Fruit fly (Drosophila melanogaster) whole organism, embryonic: Measurements from ENCODE around the gene CG15894.

Source experiments
- Aef1 ChIP-seq: fragments of 200-800 bp; sonication (Bioruptor generic); IDR thresholded peaks from 3 replicates; pipeline ENCODE4 v1.3.6; 2022; ENCODE audit warnings: missing biosample characterization, missing genetic modification characterization
- Antp ChIP-seq: fragments of 200-800 bp; sonication (Bioruptor generic); optimal IDR thresholded peaks from 3 replicates; lab custom pipeline; 2016; ENCODE audit warnings: missing biosample characterization, missing genetic modification characterization
- Asciz ChIP-seq: fragments of 200-800 bp; sonication (Bioruptor generic); optimal IDR thresholded peaks from 2 replicates; lab custom pipeline; 2017; ENCODE audit warnings: missing biosample characterization, mild to moderate bottlenecking, missing genetic modification characterization, missing genetic modification reagents
- CG10274 ChIP-seq: fragments of 200-800 bp; sonication (Bioruptor generic); optimal IDR thresholded peaks from 3 replicates; lab custom pipeline; 2017; ENCODE audit warnings: missing biosample characterization, mild to moderate bottlenecking, missing genetic modification characterization
- CG10654 ChIP-seq: fragments of 200-800 bp; sonication (Bioruptor generic); optimal IDR thresholded peaks from 2 replicates; lab custom pipeline; 2016; ENCODE audit warnings: missing biosample characterization, missing genetic modification characterization
- CG11093 ChIP-seq: fragments of 200-800 bp; sonication (Bioruptor generic); IDR thresholded peaks from 3 replicates; pipeline ENCODE4 v1.3.6; 2022; ENCODE audit warnings: missing biosample characterization, missing genetic modification characterization
- CG14050 ChIP-seq: fragments of 200-800 bp; sonication (Bioruptor generic); IDR thresholded peaks from 3 replicates; pipeline ENCODE4 v1.3.6; 2022; ENCODE audit warnings: missing biosample characterization, missing genetic modification characterization
- CG1602 ChIP-seq: fragments of 200-800 bp; sonication (Bioruptor generic); optimal IDR thresholded peaks from 3 replicates; lab custom pipeline; 2016; ENCODE audit warnings: missing biosample characterization, missing genetic modification characterization
- CG17328 ChIP-seq: fragments of 200-800 bp; sonication (Bioruptor generic); IDR thresholded peaks from 2 replicates; pipeline ENCODE4 v1.3.6; 2022; ENCODE audit warnings: missing biosample characterization, missing genetic modification characterization
- CG17359 ChIP-seq: fragments of 200-800 bp; sonication (Bioruptor generic); optimal IDR thresholded peaks from 3 replicates; lab custom pipeline; 2018; ENCODE audit warnings: missing biosample characterization, mild to moderate bottlenecking, missing genetic modification characterization, moderate library complexity
- CG18599 ChIP-seq: fragments of 200-800 bp; sonication (Bioruptor generic); optimal IDR thresholded peaks from 3 replicates; lab custom pipeline; 2017; ENCODE audit warnings: missing biosample characterization, missing genetic modification characterization, mild to moderate bottlenecking, moderate library complexity, missing genetic modification reagents
- CG2120 ChIP-seq: fragments of 200-800 bp; sonication (Bioruptor generic); optimal IDR thresholded peaks from 3 replicates; lab custom pipeline; 2016; ENCODE audit warnings: missing biosample characterization, missing genetic modification characterization
- CG34224 ChIP-seq: fragments of 200-800 bp; sonication (Bioruptor generic); IDR thresholded peaks from 3 replicates; pipeline ENCODE4 v1.3.6; 2022; ENCODE audit warnings: missing biosample characterization, missing genetic modification characterization; ENCODE audit not compliant: partially characterized antibody
- CG3726 ChIP-seq: fragments of 200-800 bp; sonication (Bioruptor generic); IDR thresholded peaks from 3 replicates; pipeline ENCODE4, ENCODE4 v1.3.6; 2022; ENCODE audit warnings: missing biosample characterization, missing genetic modification characterization
- CG4730 ChIP-seq: fragments of 200-800 bp; sonication (Bioruptor generic); IDR thresholded peaks from 2 replicates; pipeline ENCODE4 v1.3.6; 2022; ENCODE audit warnings: missing biosample characterization, missing genetic modification characterization
- CG4820 ChIP-seq: fragments of 200-800 bp; sonication (Bioruptor generic); optimal IDR thresholded peaks from 3 replicates; lab custom pipeline; 2016; ENCODE audit warnings: missing biosample characterization, missing genetic modification characterization
- CG7357 ChIP-seq: fragments of 200-800 bp; sonication (Bioruptor generic); IDR thresholded peaks from 3 replicates; pipeline ENCODE4 v1.3.6; 2022; ENCODE audit warnings: missing biosample characterization, missing genetic modification characterization
- CG7556 ChIP-seq: fragments of 200-800 bp; sonication (Bioruptor generic); optimal IDR thresholded peaks from 2 replicates; lab custom pipeline; 2017; ENCODE audit warnings: missing biosample characterization, mild to moderate bottlenecking, missing genetic modification characterization
- CG7786 ChIP-seq: fragments of 200-800 bp; sonication (Bioruptor generic); optimal IDR thresholded peaks from 2 replicates; lab custom pipeline; 2016; ENCODE audit warnings: missing biosample characterization, missing genetic modification characterization
- CG8359 ChIP-seq: fragments of 200-800 bp; sonication (Bioruptor generic); optimal IDR thresholded peaks from 2 replicates; lab custom pipeline; 2017; ENCODE audit warnings: missing biosample characterization, mild to moderate bottlenecking, missing genetic modification characterization, borderline replicate concordance
- CG8924 ChIP-seq: fragments of 200-800 bp; optimal IDR thresholded peaks from 3 replicates; lab custom pipeline; 2019; ENCODE audit warnings: missing biosample characterization, mild to moderate bottlenecking, missing genetic modification characterization, moderate library complexity
- D ChIP-seq, 2 experiments: fragments of 200-800 bp in 1 of 2; fragments of >200 bp in 1 of 2; sonication (Bioruptor generic) in 1 of 2; optimal IDR thresholded peaks; 2 replicates in 1 of 2; 3 replicates in 1 of 2; lab custom pipeline; 2017; ENCODE audit warnings: mild to moderate bottlenecking in 1 of 2, missing biosample characterization in 1 of 2, missing genetic modification characterization in 1 of 2, missing genetic modification reagents in 1 of 2
- Dad ChIP-seq: fragments of 200-800 bp; sonication (Bioruptor generic); optimal IDR thresholded peaks from 3 replicates; lab custom pipeline; 2016; ENCODE audit warnings: missing biosample characterization, missing genetic modification characterization
- Ets97D ChIP-seq: fragments of 200-800 bp; sonication (Bioruptor generic); optimal IDR thresholded peaks from 3 replicates; lab custom pipeline; 2016; ENCODE audit warnings: missing biosample characterization, missing genetic modification characterization
- Fer1 ChIP-seq: fragments of 200-800 bp; sonication (Bioruptor generic); optimal IDR thresholded peaks from 2 replicates; lab custom pipeline; 2017; ENCODE audit warnings: missing biosample characterization, mild to moderate bottlenecking, missing genetic modification characterization
- Hey ChIP-seq: fragments of 200-800 bp; sonication (Bioruptor generic); optimal IDR thresholded peaks from 3 replicates; lab custom pipeline; 2018; ENCODE audit warnings: missing biosample characterization, mild to moderate bottlenecking, missing genetic modification characterization
- Jarid2 ChIP-seq: fragments of 200-800 bp; sonication (Bioruptor generic); optimal IDR thresholded peaks from 3 replicates; lab custom pipeline; 2017; ENCODE audit warnings: mild to moderate bottlenecking, missing biosample characterization, missing genetic modification reagents, missing genetic modification characterization
- Lpt ChIP-seq: fragments of >200 bp; optimal IDR thresholded peaks from 2 replicates; lab custom pipeline; 2018; ENCODE audit warnings: missing biosample characterization, missing genetic modification characterization
- MTF-1 ChIP-seq: fragments of 200-800 bp; sonication (Bioruptor generic); optimal IDR thresholded peaks from 2 replicates; lab custom pipeline; 2018; ENCODE audit warnings: missing biosample characterization, mild to moderate bottlenecking, missing genetic modification characterization, borderline replicate concordance
- Mrtf ChIP-seq: fragments of 200-800 bp; sonication (Bioruptor generic); IDR thresholded peaks from 3 replicates; pipeline ENCODE4 v1.3.6; 2022; ENCODE audit warnings: missing biosample characterization, missing genetic modification characterization
- Myb ChIP-seq: fragments of 200-800 bp; sonication (Bioruptor generic); optimal IDR thresholded peaks from 2 replicates; lab custom pipeline; 2016; ENCODE audit warnings: missing biosample characterization, missing genetic modification characterization
- NC2β ChIP-seq: fragments of 200-800 bp; sonication (Bioruptor generic); optimal IDR thresholded peaks from 2 replicates; lab custom pipeline; 2016; ENCODE audit warnings: missing biosample characterization, missing genetic modification characterization
- Sox100B ChIP-seq: fragments of 200-800 bp; sonication (Bioruptor generic); optimal IDR thresholded peaks from 3 replicates; lab custom pipeline; 2018; ENCODE audit warnings: missing biosample characterization, mild to moderate bottlenecking, missing genetic modification characterization
- Taf1 ChIP-seq: fragments of 200-800 bp; sonication (Bioruptor generic); IDR thresholded peaks from 2 replicates; pipeline ENCODE4 v1.3.6; 2022; ENCODE audit warnings: missing biosample characterization, missing genetic modification characterization
- cas ChIP-seq: fragments of 200-800 bp; sonication (Bioruptor generic); IDR thresholded peaks from 2 replicates; pipeline ENCODE4 v1.3.6; 2022; ENCODE audit warnings: missing biosample characterization, missing genetic modification characterization
- corto ChIP-seq: fragments of 200-800 bp; sonication (Bioruptor generic); optimal IDR thresholded peaks from 2 replicates; lab custom pipeline; 2016; ENCODE audit warnings: missing biosample characterization, mild to moderate bottlenecking, missing genetic modification characterization, moderate library complexity
- crp ChIP-seq, 2 experiments: fragments of 200-800 bp; sonication (Bioruptor generic); optimal IDR thresholded peaks; 2 replicates in 1 of 2; 3 replicates in 1 of 2; lab custom pipeline; 2017; ENCODE audit warnings: missing biosample characterization in 2 of 2, missing genetic modification characterization in 2 of 2, mild to moderate bottlenecking in 1 of 2, moderate library complexity in 1 of 2
- da ChIP-seq: fragments of 200-800 bp; sonication (Bioruptor generic); optimal IDR thresholded peaks from 2 replicates; lab custom pipeline; 2016; ENCODE audit warnings: missing biosample characterization, missing genetic modification characterization
- gcm ChIP-seq: fragments of 200-800 bp; sonication (Bioruptor generic); optimal IDR thresholded peaks from 2 replicates; lab custom pipeline; 2019; ENCODE audit warnings: missing biosample characterization, mild to moderate bottlenecking, missing genetic modification characterization, moderate library complexity
- hth ChIP-seq: fragments of >200 bp; optimal IDR thresholded peaks from 2 replicates; lab custom pipeline; 2017; ENCODE audit warnings: inconsistent platforms
- jigr1 ChIP-seq: fragments of 200-800 bp; sonication (Bioruptor generic); IDR thresholded peaks from 3 replicates; pipeline ENCODE4 v1.3.6; 2022; ENCODE audit warnings: missing biosample characterization, missing genetic modification characterization
- kah ChIP-seq: fragments of 200-800 bp; sonication (Bioruptor generic); optimal IDR thresholded peaks from 2 replicates; lab custom pipeline; 2018; ENCODE audit warnings: missing biosample characterization, mild to moderate bottlenecking, missing genetic modification characterization
- lbe ChIP-seq: fragments of 200-800 bp; sonication (Bioruptor generic); optimal IDR thresholded peaks from 2 replicates; lab custom pipeline; 2016; ENCODE audit warnings: missing biosample characterization, mild to moderate bottlenecking, missing genetic modification characterization
- lola ChIP-seq, 3 experiments: fragments of >200 bp in 2 of 3; fragments of 200-800 bp in 1 of 3; sonication (Bioruptor generic) in 1 of 3; optimal IDR thresholded peaks; 2 replicates each; lab custom pipeline; 2017 to 2019; ENCODE audit warnings: missing biosample characterization in 3 of 3, missing genetic modification characterization in 3 of 3, mild to moderate bottlenecking in 1 of 3, moderate library complexity in 1 of 3
- mam ChIP-seq: fragments of 200-800 bp; sonication (Bioruptor generic); optimal IDR thresholded peaks from 3 replicates; lab custom pipeline; 2016; ENCODE audit warnings: missing biosample characterization, missing genetic modification characterization
- nom ChIP-seq: fragments of 200-800 bp; sonication (Bioruptor generic); optimal IDR thresholded peaks from 2 replicates; lab custom pipeline; 2017; ENCODE audit warnings: missing biosample characterization, missing genetic modification characterization, mild to moderate bottlenecking, moderate library complexity, missing genetic modification reagents
- pb ChIP-seq: fragments of 200-800 bp; sonication (Bioruptor generic); optimal IDR thresholded peaks from 3 replicates; lab custom pipeline; 2016; ENCODE audit warnings: missing biosample characterization, missing genetic modification characterization
- pho ChIP-seq: fragments of 200-800 bp; sonication (Bioruptor generic); optimal IDR thresholded peaks from 2 replicates; lab custom pipeline; 2016; ENCODE audit warnings: missing biosample characterization, missing genetic modification characterization
- ro ChIP-seq: fragments of 200-800 bp; sonication (Bioruptor generic); IDR thresholded peaks from 2 replicates; pipeline ENCODE4 v1.3.6; 2022; ENCODE audit warnings: missing biosample characterization, missing genetic modification characterization
- stc ChIP-seq: fragments of 200-800 bp; sonication (Bioruptor generic); IDR thresholded peaks from 2 replicates; pipeline ENCODE4 v1.3.6; 2022; ENCODE audit warnings: missing biosample characterization, missing genetic modification characterization

CG15894 gene

dm6 chrX:6263614-6264130, 45.3 kb upstream of the CG15894 start (continued):
- TF ChIP-seq CG4820 (GFP tag; lab: Kevin White, UChicago) = peak; percentile 60
- TF ChIP-seq MTF-1 (GFP tag; lab: Kevin White, UChicago) = no peak
- peak; percentile 68 for TF ChIP-seq Jarid2
- peak; percentile 45 for TF ChIP-seq Antp (GFP tag; lab: Kevin White, UChicago)
- no peak for TF ChIP-seq D (optimal IDR thresholded peaks at IDR 0.05; lab: Kevin White, UChicago)
- peak; percentile 74 for TF ChIP-seq D (GFP tag; optimal IDR thresholded peaks at IDR 0.05; lab: Kevin White, UChicago)
- no peak for TF ChIP-seq CG17328 (GFP tag; lab: Robert Waterston, UW)
- TF ChIP-seq mam (GFP tag; lab: Kevin White, UChicago) = peak; percentile 60
- peak; percentile 49; the same call in 1 of the 2 replicates for TF ChIP-seq CG4730 (GFP tag; lab: Robert Waterston, UW)
- peak; percentile 64 for TF ChIP-seq stc
- TF ChIP-seq corto (GFP tag; lab: Kevin White, UChicago) = no peak
- TF ChIP-seq CG10654 (GFP tag; lab: Kevin White, UChicago) = peak; percentile 37
- peak; percentile 46; the same call in 1 of the 3 replicates for TF ChIP-seq Mrtf (GFP tag; lab: Robert Waterston, UW)
- TF ChIP-seq Asciz = peak; percentile 78
- TF ChIP-seq CG10274 (GFP tag; lab: Kevin White, UChicago) = peak; percentile 72
- TF ChIP-seq CG7556 (GFP tag; lab: Kevin White, UChicago) = peak; percentile 86
- TF ChIP-seq crp (GFP tag; optimal IDR thresholded peaks at IDR 0.05; lab: Kevin White, UChicago) = no peak
- TF ChIP-seq hth (lab: Kevin White, UChicago) = no peak
- TF ChIP-seq Hey = peak; percentile 18
- no peak for TF ChIP-seq cas (GFP tag; lab: Robert Waterston, UW)
- no peak for TF ChIP-seq NC2β (GFP tag; lab: Kevin White, UChicago)
- no peak for TF ChIP-seq CG3726 (GFP tag; lab: Robert Waterston, UW)
- TF ChIP-seq pho (GFP tag; lab: Kevin White, UChicago) = peak; percentile 48
- peak; percentile 93 for TF ChIP-seq CG18599 (GFP tag; lab: Kevin White, UChicago)
- no peak for TF ChIP-seq nom (GFP tag; lab: Kevin White, UChicago)
- TF ChIP-seq kah = peak; percentile 42
- peak; percentile 40 for TF ChIP-seq CG8359 (GFP tag; lab: Kevin White, UChicago)
- peak; percentile 79 for TF ChIP-seq CG8924 (tag; lab: Kevin White, UChicago)
- TF ChIP-seq lola (GFP tag; optimal IDR thresholded peaks at IDR 0.05; lab: Kevin White, UChicago) = peak in 1 of 3 experiments; percentile 25
- peak; percentile 35; the same call in 1 of the 3 replicates for TF ChIP-seq CG7357
- peak; percentile 87 for TF ChIP-seq Sox100B
- TF ChIP-seq CG7786 (GFP tag; lab: Kevin White, UChicago) = peak; percentile 60
- peak; percentile 12 for TF ChIP-seq Ets97D (GFP tag; lab: Kevin White, UChicago)
- TF ChIP-seq Dad (GFP tag; lab: Kevin White, UChicago) = no peak
- TF ChIP-seq Fer1 (GFP tag; lab: Kevin White, UChicago) = peak; percentile 92
- peak; percentile 16 for TF ChIP-seq CG1602 (GFP tag; lab: Kevin White, UChicago)
- peak; percentile 39 for TF ChIP-seq gcm (GFP tag; lab: Kevin White, UChicago)
- TF ChIP-seq Aef1 (GFP tag; lab: Robert Waterston, UW) = peak; percentile 50; the same call in 2 of the 3 replicates
- TF ChIP-seq ro (GFP tag; lab: Robert Waterston, UW) = no peak
- TF ChIP-seq CG34224 (GFP tag; lab: Robert Waterston, UW) = no peak
- no peak for TF ChIP-seq Lpt (GFP tag; lab: Kevin White, UChicago)
- no peak for TF ChIP-seq da (GFP tag; lab: Kevin White, UChicago)
- TF ChIP-seq CG14050 (GFP tag; lab: Robert Waterston, UW) = peak; percentile 24; the same call in 2 of the 3 replicates
- TF ChIP-seq Myb (GFP tag; lab: Kevin White, UChicago) = no peak
- TF ChIP-seq CG17359 (tag; lab: Kevin White, UChicago) = peak; percentile 75
- TF ChIP-seq Taf1 (GFP tag; lab: Robert Waterston, UW) = no peak
- peak; percentile 58; the same call in 1 of the 3 replicates for TF ChIP-seq CG11093 (GFP tag; lab: Robert Waterston, UW)
- TF ChIP-seq lbe (GFP tag; lab: Kevin White, UChicago) = no peak
- TF ChIP-seq CG2120 (GFP tag; lab: Kevin White, UChicago) = peak; percentile 82
- TF ChIP-seq pb (GFP tag; lab: Kevin White, UChicago) = peak; percentile 40
- TF ChIP-seq jigr1 (GFP tag; lab: Robert Waterston, UW) = 0 out of 3 replicates have a peak, but pooled peaks have one; percentile 20
